Worm (Caenorhabditis elegans) whole organism, L4/young adult: ENCODE data around the gene sptl-3.

ENCODE experiments used
- W03F9.2 ChIP-seq: fragments of 150-350 bp; optimal IDR thresholded peaks from 2 replicates; lab custom pipeline; 2014; ENCODE audit warnings: missing biosample characterization, missing genetic modification characterization
- dao-5 ChIP-seq: sonication (generic microtip); optimal IDR thresholded peaks from 2 replicates; lab custom pipeline; 2016; ENCODE audit warnings: missing genotype, missing genetic modification characterization, moderate library complexity, missing compliant biosample characterization
- him-1 ChIP-seq: sonication (generic microtip); optimal IDR thresholded peaks from 2 replicates; lab custom pipeline; 2016; ENCODE audit warnings: missing genotype, missing genetic modification reagents, missing genetic modification characterization, missing compliant biosample characterization

DNA sequence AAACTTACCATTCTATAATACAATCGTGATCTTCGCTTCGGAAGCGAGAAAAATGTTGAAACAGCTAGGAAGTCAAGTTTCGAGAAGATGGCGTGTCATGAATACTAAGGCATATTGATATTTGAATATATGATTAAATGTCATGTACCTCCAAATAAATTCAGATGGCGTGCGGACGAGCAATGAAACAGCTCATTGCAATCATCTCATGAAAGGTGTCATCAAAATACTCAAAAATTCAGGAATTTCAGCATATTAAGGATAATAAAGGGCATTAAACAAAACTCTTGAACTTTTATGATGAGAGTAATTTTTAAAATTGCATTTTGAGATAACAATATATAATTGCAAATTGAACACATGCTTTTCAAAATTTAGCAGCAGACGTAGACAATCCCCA lies 22.3 kb downstream of the sptl-3 start, which contains the start of gene gcy-32:
- TF ChIP-seq W03F9.2 (tag; lab: Kevin White, UChicago) = no peak
- no peak for TF ChIP-seq him-1 (tag; lab: Kevin White, UChicago)
- TF ChIP-seq dao-5 (tag; lab: Kevin White, UChicago) = no peak
